Worm (Caenorhabditis elegans) whole organism, young adult: ENCODE measurements around the gene hal-3.

Experiments used
- aptf-3 ChIP-seq: fragments of 200-800 bp; sonication (Bioruptor generic); IDR thresholded peaks from 2 replicates; pipeline ENCODE4 v1.3.6; 2022; ENCODE audit warnings: missing genetic modification characterization, missing compliant biosample characterization
- attf-3 ChIP-seq: fragments of 200-800 bp; sonication (Bioruptor generic); conservative IDR thresholded peaks from 2 replicates; pipeline ENCODE4 v1.3.6; 2022; ENCODE audit warnings: missing genetic modification reagents, missing genetic modification characterization, missing compliant biosample characterization
- bed-2 ChIP-seq: fragments of 200-800 bp; sonication (Bioruptor generic); IDR thresholded peaks from 2 replicates; pipeline ENCODE4 v1.3.6; 2022; ENCODE audit warnings: missing genetic modification reagents, missing genetic modification characterization, missing compliant biosample characterization
- ceh-91 ChIP-seq: fragments of 200-800 bp; sonication (Bioruptor generic); IDR thresholded peaks from 2 replicates; pipeline ENCODE4 v1.3.6; 2022; ENCODE audit warnings: missing genetic modification reagents, missing genetic modification characterization, missing compliant biosample characterization
- mel-28 ChIP-seq: sonication (generic microtip); optimal IDR thresholded peaks from 2 replicates; lab custom pipeline; 2016; ENCODE audit warnings: borderline replicate concordance, mild to moderate bottlenecking, missing genetic modification characterization, missing compliant biosample characterization
- mxl-1 ChIP-seq: sonication (generic microtip); optimal IDR thresholded peaks from 2 replicates; lab custom pipeline; 2016; ENCODE audit warnings: missing genetic modification characterization, missing compliant biosample characterization
- pbrm-1 ChIP-seq: fragments of 200-800 bp; sonication (Bioruptor generic); IDR thresholded peaks from 2 replicates; pipeline ENCODE4 v1.3.6; 2022; ENCODE audit warnings: missing genetic modification reagents, missing genetic modification characterization, missing compliant biosample characterization
- sea-2 ChIP-seq: fragments of 200-800 bp; sonication (Bioruptor generic); IDR thresholded peaks from 2 replicates; pipeline ENCODE4 v1.3.6; 2022; ENCODE audit warnings: missing genetic modification characterization, missing compliant biosample characterization
- unc-130 ChIP-seq: sonication (generic microtip); optimal IDR thresholded peaks from 2 replicates; lab custom pipeline; 2016; ENCODE audit warnings: missing genetic modification reagents, missing genetic modification characterization, missing compliant biosample characterization
- xnd-1 ChIP-seq: sonication (generic microtip); optimal IDR thresholded peaks from 2 replicates; lab custom pipeline; 2016; ENCODE audit warnings: missing genotype, missing genetic modification reagents, missing genetic modification characterization, missing compliant biosample characterization
- ztf-25 ChIP-seq: fragments of 200-800 bp; sonication (Bioruptor generic); IDR thresholded peaks from 2 replicates; pipeline ENCODE4 v1.3.6; 2022; ENCODE audit warnings: missing genetic modification reagents, missing genetic modification characterization, missing compliant biosample characterization

DNA sequence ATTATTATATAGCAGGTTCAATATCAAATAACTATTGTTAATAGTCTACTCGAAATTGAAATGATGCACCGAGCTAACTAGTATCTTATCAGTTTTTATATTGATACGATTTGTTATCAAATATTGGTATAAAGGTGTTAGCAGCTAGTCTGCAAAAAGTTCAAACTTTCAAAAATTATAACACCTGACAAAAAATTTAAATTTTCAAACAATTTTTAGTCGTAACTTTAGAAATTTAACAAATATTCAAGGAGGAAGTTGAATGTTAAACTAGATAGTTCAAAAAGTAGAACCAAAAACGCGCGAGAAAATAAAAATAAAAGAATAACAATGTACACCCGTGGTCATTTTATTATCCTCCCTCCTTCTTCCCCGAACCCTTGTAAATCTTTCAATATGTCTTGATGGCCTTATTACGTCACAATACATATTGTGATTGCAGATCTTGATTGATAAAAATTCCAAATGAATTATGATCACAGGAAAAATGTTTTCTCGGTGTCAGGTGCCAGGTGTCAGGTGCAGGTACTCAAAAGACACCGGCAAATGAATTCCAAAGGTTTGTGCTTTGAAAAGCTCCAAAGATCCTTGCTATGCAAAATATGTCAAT lies 38.7 kb upstream of the hal-3 start, which contains the start of gene ZK1307.1:
- TF ChIP-seq pbrm-1 (GFP tag; lab: Robert Waterston, UW), result no peak
- no peak for TF ChIP-seq bed-2 (GFP tag; lab: Robert Waterston, UW)
- no peak for TF ChIP-seq sea-2 (GFP tag; lab: Robert Waterston, UW)
- no peak for TF ChIP-seq aptf-3
- no peak for TF ChIP-seq ceh-91 (GFP tag; lab: Robert Waterston, UW)
- no peak for TF ChIP-seq unc-130 (GFP tag; lab: Kevin White, UChicago)
- TF ChIP-seq attf-3 (GFP tag; lab: Robert Waterston, UW), result no peak
- no peak for TF ChIP-seq mxl-1
- TF ChIP-seq mel-28, result no peak
- TF ChIP-seq xnd-1 (tag; lab: Kevin White, UChicago), result no peak
- no peak for TF ChIP-seq ztf-25 (GFP tag; lab: Robert Waterston, UW)
